Worm (Caenorhabditis elegans) whole organism, L3 larva: ENCODE data around the gene F07C4.10.

Source experiments
- ama-1 ChIP-seq: fragments of 150-350 bp; optimal IDR thresholded peaks from 2 replicates; lab custom pipeline; 2018
- ceh-28 ChIP-seq: fragments of 150-350 bp; optimal IDR thresholded peaks from 2 replicates; lab custom pipeline; 2014; ENCODE audit warnings: missing biosample characterization, missing genetic modification reagents, missing genetic modification characterization
- jun-1 ChIP-seq: fragments of 150-350 bp; optimal IDR thresholded peaks from 2 replicates; lab custom pipeline; 2014; ENCODE audit warnings: missing biosample characterization, missing genetic modification reagents, missing genetic modification characterization
- nhr-11 ChIP-seq: fragments of 150-350 bp; optimal IDR thresholded peaks from 2 replicates; lab custom pipeline; 2014; ENCODE audit warnings: missing biosample characterization, missing genetic modification characterization
- nhr-12 ChIP-seq: fragments of 150-350 bp; optimal IDR thresholded peaks from 2 replicates; lab custom pipeline; 2014; ENCODE audit warnings: missing biosample characterization, missing genetic modification characterization
- nhr-28 ChIP-seq: fragments of 150-350 bp; optimal IDR thresholded peaks from 2 replicates; lab custom pipeline; 2014; ENCODE audit warnings: missing biosample characterization, missing genetic modification characterization
- unc-62 ChIP-seq: fragments of 150-350 bp; sonication (generic microtip); optimal IDR thresholded peaks from 4 replicates; lab custom pipeline; 2014; ENCODE audit warnings: missing biosample characterization, missing genetic modification reagents, missing genetic modification characterization

ce11 chrV:7629504-7629903, 10.2 kb downstream of the F07C4.10 start, which contains the start of gene srd-30:
- TF ChIP-seq jun-1 (tag; lab: Kevin White, UChicago), result no peak
- TF ChIP-seq nhr-11, result no peak
- no peak for TF ChIP-seq ceh-28
- no peak for TF ChIP-seq ama-1 (lab: Kevin White, UChicago)
- TF ChIP-seq nhr-12, result no peak
- no peak for TF ChIP-seq unc-62 (GFP tag; lab: Kevin White, UChicago)
- TF ChIP-seq nhr-28 (tag; lab: Kevin White, UChicago), result no peak
